Fruit fly (Drosophila melanogaster): ENCODE results near the gene CG14434.

- TF ChIP-seq CG18619 (GFP tag; optimal IDR thresholded peaks at IDR 0.05) (no peak), CG2202 (tag; optimal IDR thresholded peaks at IDR 0.05) (no peak), CG13123 (GFP tag; optimal IDR thresholded peaks at IDR 0.05) (no peak), lmd (GFP tag; IDR thresholded peaks at IDR 0.05) (no peak), tio (GFP tag; optimal IDR thresholded peaks at IDR 0.05) (no peak), eve (GFP tag; optimal IDR thresholded peaks at IDR 0.05) (no peak), CG18011 (GFP tag; optimal IDR thresholded peaks at IDR 0.05) (no peak), Six4 (GFP tag; optimal IDR thresholded peaks at IDR 0.05) (no peak), CG8478 (optimal IDR thresholded peaks at IDR 0.05) (no peak), CG7271 (tag; optimal IDR thresholded peaks at IDR 0.05) (no peak), CG2116 (GFP tag; optimal IDR thresholded peaks at IDR 0.05) (no peak), insv (GFP tag; optimal IDR thresholded peaks at IDR 0.05) (no peak)
Measured at dm6 chrX:6822904-6823303, 44.1 kb downstream of the CG14434 start, which contains the start of gene Atx-1.
